Fruit fly (Drosophila melanogaster): ENCODE measurements around the gene y.

y gene

DNA sequence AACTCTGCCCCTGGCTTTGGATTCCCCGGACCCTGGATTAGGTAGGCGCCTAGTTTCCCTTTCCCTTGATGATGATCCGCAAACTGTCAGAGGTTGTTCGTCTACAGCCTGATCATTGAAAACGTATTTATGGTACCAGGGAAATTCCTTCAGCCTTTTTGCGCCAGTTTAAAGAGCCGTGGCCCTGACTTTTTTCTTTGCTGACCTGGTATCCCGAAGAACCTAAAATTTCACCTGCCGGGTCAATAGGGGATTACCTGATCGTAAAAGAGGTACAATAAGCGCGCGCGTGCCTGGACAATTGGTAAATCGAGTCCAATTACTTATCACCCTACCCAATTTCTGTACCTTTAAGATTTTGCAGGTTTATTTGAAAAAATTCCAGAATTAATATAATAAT, 43.4 kb downstream of the y start:
- no peak for TF ChIP-seq EcR (GFP tag; optimal IDR thresholded peaks at IDR 0.05)

DNA sequence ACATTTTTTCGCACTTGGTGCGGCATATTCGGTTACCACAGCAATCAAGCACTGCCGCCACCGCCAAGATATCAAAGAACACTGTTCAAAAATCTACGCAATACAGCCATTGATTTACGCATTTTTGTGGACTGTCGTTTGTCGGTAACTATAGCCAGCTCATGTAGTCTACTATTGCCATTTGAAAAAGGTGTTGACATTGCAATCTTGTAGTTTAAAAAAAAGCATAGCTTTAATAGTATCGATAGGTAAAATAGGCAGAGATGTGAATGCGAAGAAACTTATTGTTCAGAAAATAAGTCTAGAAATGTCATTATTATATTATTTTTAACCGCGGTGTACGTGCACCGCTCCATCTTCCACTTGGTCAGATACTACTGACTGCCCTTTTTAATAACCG, 50.0 kb downstream of the y start:
- no peak for TF ChIP-seq CG9948 (tag; optimal IDR thresholded peaks at IDR 0.05)
- no peak for TF ChIP-seq CG10348 (GFP tag; IDR thresholded peaks at IDR 0.05)
- TF ChIP-seq CG8159 (tag; optimal IDR thresholded peaks at IDR 0.05), result no peak
- no peak for TF ChIP-seq CG13204 (GFP tag; optimal IDR thresholded peaks at IDR 0.05)
- no peak for TF ChIP-seq Ets98B (GFP tag; IDR thresholded peaks at IDR 0.05)
- TF ChIP-seq gl (tag; optimal IDR thresholded peaks at IDR 0.05), result no peak
- no peak for TF ChIP-seq Snoo (tag; optimal IDR thresholded peaks at IDR 0.05)
- no peak for TF ChIP-seq CG17806 (tag; optimal IDR thresholded peaks at IDR 0.05)
- TF ChIP-seq CG4496 (GFP tag; IDR thresholded peaks at IDR 0.05), result no peak
- TF ChIP-seq Pif1B (GFP tag; optimal IDR thresholded peaks at IDR 0.05), result no peak
- TF ChIP-seq CG12605 (GFP tag; IDR thresholded peaks at IDR 0.05), result no peak

DNA sequence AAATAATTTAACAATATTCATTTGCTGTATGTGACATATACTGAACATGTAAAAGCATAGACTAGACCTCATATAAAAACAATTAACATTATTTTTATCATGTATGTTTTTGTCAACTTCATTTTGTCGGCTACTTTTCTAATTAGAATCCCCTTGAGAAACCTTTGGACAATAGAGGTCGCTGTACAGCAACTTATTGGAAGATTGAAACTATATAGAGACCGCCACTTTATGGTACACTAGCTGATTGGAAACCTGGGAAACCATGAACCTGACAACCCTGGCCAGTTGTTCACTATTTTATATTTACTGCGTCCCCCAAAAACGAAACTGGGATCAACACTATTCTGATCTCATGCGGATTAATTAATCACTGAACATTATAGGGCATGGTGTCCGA, 51.1 kb downstream of the y start:
- TF ChIP-seq rn (GFP tag; IDR thresholded peaks at IDR 0.05), result no peak
- TF ChIP-seq CG10348 (GFP tag; IDR thresholded peaks at IDR 0.05), result no peak
- no peak for TF ChIP-seq CG15710 (tag; optimal IDR thresholded peaks at IDR 0.05)
- TF ChIP-seq CG8301 (tag; optimal IDR thresholded peaks at IDR 0.05), result no peak
- no peak for TF ChIP-seq CG8159 (tag; optimal IDR thresholded peaks at IDR 0.05)
- TF ChIP-seq Snoo (tag; optimal IDR thresholded peaks at IDR 0.05), result no peak
- TF ChIP-seq CG34367 (tag; optimal IDR thresholded peaks at IDR 0.05), result no peak

- TF ChIP-seq Pif1B (GFP tag; optimal IDR thresholded peaks at IDR 0.05) (no peak), CG32121 (GFP tag; IDR thresholded peaks at IDR 0.05) (no peak), CG9948 (tag; optimal IDR thresholded peaks at IDR 0.05) (no peak), gl (tag; optimal IDR thresholded peaks at IDR 0.05) (no peak), CG8159 (tag; optimal IDR thresholded peaks at IDR 0.05) (no peak)
These were observed 53.1 kb downstream of the y start for dm6 chrX:409370-409769.

Data from whole organism, pupa.